Worm (Caenorhabditis elegans): ENCODE measurements around the gene cey-1.

ce11 chrII:11076550-11076949 lies 35.5 kb upstream of the cey-1 start:
- TF ChIP-seq flt-1 (GFP tag; IDR thresholded peaks at IDR 0.05), result no peak
- TF ChIP-seq tab-1 (GFP tag; IDR thresholded peaks at IDR 0.05), result no peak
- no peak for TF ChIP-seq T22C8.4 (GFP tag; IDR thresholded peaks at IDR 0.05)
- no peak for TF ChIP-seq cog-1 (tag; optimal IDR thresholded peaks at IDR 0.05)
- TF ChIP-seq ztf-29 (GFP tag; IDR thresholded peaks at IDR 0.05), result no peak
- TF ChIP-seq ztf-23 (GFP tag; IDR thresholded peaks at IDR 0.05), result no peak
- TF ChIP-seq ref-1 (GFP tag; conservative IDR thresholded peaks at IDR 0.05), result no peak
- no peak for TF ChIP-seq klf-2 (GFP tag; conservative IDR thresholded peaks at IDR 0.05)
- no peak for TF ChIP-seq med-1 (GFP tag; optimal IDR thresholded peaks at IDR 0.05; ENCODE audit: insufficient read depth)
